Fruit fly (Drosophila melanogaster) whole organism, embryonic: ENCODE results near the gene CG42237.
A peak's percentile ranks its signal among the peaks of the same experiment; 100 is the strongest.

Source experiments
- Abd-B ChIP-seq: fragments of 200-800 bp; sonication (Bioruptor generic); optimal IDR thresholded peaks from 2 replicates; lab custom pipeline; 2018; ENCODE audit warnings: missing biosample characterization, mild to moderate bottlenecking, missing genetic modification characterization, moderate library complexity
- BEAF-32 ChIP-seq: fragments of 200-800 bp; sonication (Bioruptor generic); optimal IDR thresholded peaks from 3 replicates; lab custom pipeline; 2017; ENCODE audit warnings: missing biosample characterization, missing genetic modification characterization, mild to moderate bottlenecking, moderate library complexity, missing genetic modification reagents
- CG10267 ChIP-seq: fragments of 200-800 bp; sonication (Bioruptor generic); optimal IDR thresholded peaks from 2 replicates; lab custom pipeline; 2018; ENCODE audit warnings: missing biosample characterization, mild to moderate bottlenecking, missing genetic modification characterization, moderate library complexity
- CG11085 ChIP-seq: fragments of 200-800 bp; sonication (Bioruptor generic); IDR thresholded peaks from 2 replicates; pipeline ENCODE4 v1.3.6; 2022; ENCODE audit warnings: missing biosample characterization, missing genetic modification characterization
- CG11723 ChIP-seq: fragments of 200-800 bp; sonication (Bioruptor generic); optimal IDR thresholded peaks from 2 replicates; lab custom pipeline; 2017; ENCODE audit warnings: missing biosample characterization, mild to moderate bottlenecking, missing genetic modification characterization
- CG12071 ChIP-seq: fragments of 200-800 bp; sonication (Bioruptor generic); optimal IDR thresholded peaks from 3 replicates; lab custom pipeline; 2018; ENCODE audit warnings: missing biosample characterization, mild to moderate bottlenecking, missing genetic modification characterization
- CG12236 ChIP-seq: fragments of 200-800 bp; sonication (Bioruptor generic); optimal IDR thresholded peaks from 2 replicates; lab custom pipeline; 2016; ENCODE audit warnings: missing biosample characterization, missing genetic modification characterization
- CG1233 ChIP-seq: fragments of 200-800 bp; sonication (Bioruptor generic); optimal IDR thresholded peaks from 4 replicates; lab custom pipeline; 2018; ENCODE audit warnings: missing biosample characterization, mild to moderate bottlenecking, missing genetic modification characterization
- CG15696 ChIP-seq: fragments of 200-800 bp; sonication (Bioruptor generic); optimal IDR thresholded peaks from 2 replicates; lab custom pipeline; 2019; ENCODE audit warnings: missing biosample characterization, mild to moderate bottlenecking, missing genetic modification characterization, moderate library complexity
- CG30403 ChIP-seq: fragments of 200-800 bp; sonication (Bioruptor generic); optimal IDR thresholded peaks from 3 replicates; lab custom pipeline; 2016; ENCODE audit warnings: missing biosample characterization, missing genetic modification characterization
- CG31441 ChIP-seq: fragments of 200-800 bp; sonication (Bioruptor generic); IDR thresholded peaks from 2 replicates; pipeline ENCODE4 v1.3.6; 2022; ENCODE audit warnings: missing biosample characterization, missing genetic modification characterization
- CG3407 ChIP-seq: fragments of 200-800 bp; sonication (Bioruptor generic); optimal IDR thresholded peaks from 2 replicates; lab custom pipeline; 2018; ENCODE audit warnings: missing biosample characterization, mild to moderate bottlenecking, missing genetic modification characterization
- CG3847 ChIP-seq: fragments of 200-800 bp; sonication (Bioruptor generic); IDR thresholded peaks from 2 replicates; pipeline ENCODE4 v1.3.6; 2022; ENCODE audit warnings: missing biosample characterization, missing genetic modification characterization
- CG6683 ChIP-seq: fragments of 200-800 bp; sonication (Bioruptor generic); optimal IDR thresholded peaks from 2 replicates; lab custom pipeline; 2017; ENCODE audit warnings: missing biosample characterization, mild to moderate bottlenecking, missing genetic modification characterization, missing genetic modification reagents
- CG8359 ChIP-seq: fragments of 200-800 bp; sonication (Bioruptor generic); optimal IDR thresholded peaks from 2 replicates; lab custom pipeline; 2017; ENCODE audit warnings: missing biosample characterization, mild to moderate bottlenecking, missing genetic modification characterization, borderline replicate concordance
- CG9932 ChIP-seq: fragments of 200-800 bp; sonication (Bioruptor generic); IDR thresholded peaks from 2 replicates; pipeline ENCODE4 v1.3.6; 2022; ENCODE audit warnings: missing biosample characterization, missing genetic modification characterization
- Dll ChIP-seq: fragments of 200-800 bp; sonication (Bioruptor generic); IDR thresholded peaks from 4 replicates; pipeline ENCODE4 v1.3.6; 2022; ENCODE audit warnings: missing biosample characterization, missing genetic modification characterization; ENCODE audit not compliant: partially characterized antibody
- Drgx ChIP-seq: fragments of 200-800 bp; sonication (Bioruptor generic); IDR thresholded peaks from 2 replicates; pipeline ENCODE4 v1.3.6; 2022; ENCODE audit warnings: missing biosample characterization, missing genetic modification characterization
- Fer1 ChIP-seq: fragments of 200-800 bp; sonication (Bioruptor generic); optimal IDR thresholded peaks from 2 replicates; lab custom pipeline; 2017; ENCODE audit warnings: missing biosample characterization, mild to moderate bottlenecking, missing genetic modification characterization
- HLH3B ChIP-seq: fragments of 200-800 bp; sonication (Bioruptor generic); IDR thresholded peaks from 2 replicates; pipeline ENCODE4 v1.3.6; 2022; ENCODE audit warnings: missing biosample characterization, missing genetic modification characterization
- Hmx ChIP-seq: fragments of 200-800 bp; sonication (Bioruptor generic); optimal IDR thresholded peaks from 2 replicates; lab custom pipeline; 2016; ENCODE audit warnings: missing biosample characterization, missing genetic modification characterization
- Hr3 ChIP-seq: fragments of 200-800 bp; sonication (Bioruptor generic); optimal IDR thresholded peaks from 3 replicates; lab custom pipeline; 2016; ENCODE audit warnings: missing biosample characterization, missing genetic modification characterization
- MESR4 ChIP-seq: fragments of 200-800 bp; sonication (Bioruptor generic); optimal IDR thresholded peaks from 2 replicates; lab custom pipeline; 2018; ENCODE audit warnings: missing biosample characterization, mild to moderate bottlenecking, missing genetic modification characterization, moderate library complexity
- Mes4 ChIP-seq: fragments of 200-800 bp; sonication (Bioruptor generic); optimal IDR thresholded peaks from 2 replicates; lab custom pipeline; 2016; ENCODE audit warnings: missing biosample characterization, missing genetic modification characterization
- Nf-YC ChIP-seq: fragments of 200-800 bp; optimal IDR thresholded peaks from 3 replicates; lab custom pipeline; 2019; ENCODE audit warnings: missing biosample characterization, mild to moderate bottlenecking, missing genetic modification characterization, moderate library complexity
- Rfx ChIP-seq: fragments of 200-800 bp; sonication (Bioruptor generic); IDR thresholded peaks from 2 replicates; pipeline ENCODE4 v1.3.6; 2022; ENCODE audit warnings: missing biosample characterization, missing genetic modification characterization
- Sin3A ChIP-seq: fragments of >200 bp; optimal IDR thresholded peaks from 2 replicates; lab custom pipeline; 2018
- Trl ChIP-seq, 3 experiments: fragments of >200 bp in 2 of 3; fragments of 200-800 bp in 1 of 3; sonication (Bioruptor generic) in 1 of 3; optimal IDR thresholded peaks; 2 replicates in 1 of 3; 3 replicates in 2 of 3; lab custom pipeline; 2016 to 2017; ENCODE audit warnings: missing biosample characterization in 1 of 3, missing genetic modification characterization in 1 of 3
- Vsx1 ChIP-seq: fragments of 200-800 bp; sonication (Bioruptor generic); optimal IDR thresholded peaks from 2 replicates; lab custom pipeline; 2017; ENCODE audit warnings: missing biosample characterization, mild to moderate bottlenecking, missing genetic modification characterization, missing genetic modification reagents
- br ChIP-seq: fragments of >200 bp; optimal IDR thresholded peaks from 2 replicates; lab custom pipeline; 2017
- cwo ChIP-seq: fragments of 200-800 bp; sonication (Bioruptor generic); optimal IDR thresholded peaks from 3 replicates; lab custom pipeline; 2017; ENCODE audit warnings: missing biosample characterization, missing genetic modification characterization, mild to moderate bottlenecking, moderate library complexity, missing genetic modification reagents
- dm ChIP-seq: fragments of 200-800 bp; sonication (Bioruptor generic); optimal IDR thresholded peaks from 3 replicates; lab custom pipeline; 2016; ENCODE audit warnings: missing biosample characterization, missing genetic modification characterization
- fd96Cb ChIP-seq: fragments of 200-800 bp; sonication (Bioruptor generic); optimal IDR thresholded peaks from 2 replicates; lab custom pipeline; 2018; ENCODE audit warnings: missing biosample characterization, mild to moderate bottlenecking, missing genetic modification characterization, moderate library complexity
- gfzf ChIP-seq: fragments of 200-800 bp; sonication (Bioruptor generic); optimal IDR thresholded peaks from 2 replicates; lab custom pipeline; 2016; ENCODE audit warnings: missing biosample characterization, mild to moderate bottlenecking, missing genetic modification characterization, moderate library complexity
- gsb ChIP-seq: fragments of 200-800 bp; sonication (Bioruptor generic); IDR thresholded peaks from 2 replicates; pipeline ENCODE4 v1.3.6; 2022; ENCODE audit warnings: missing biosample characterization, missing genetic modification characterization
- gt ChIP-seq: fragments of 200-800 bp; sonication (Bioruptor generic); IDR thresholded peaks from 2 replicates; pipeline ENCODE4 v1.3.6; 2022; ENCODE audit warnings: missing biosample characterization, missing genetic modification characterization
- hth ChIP-seq: fragments of >200 bp; optimal IDR thresholded peaks from 2 replicates; lab custom pipeline; 2017; ENCODE audit warnings: inconsistent platforms
- inv ChIP-seq: fragments of 200-800 bp; sonication (Bioruptor generic); IDR thresholded peaks from 2 replicates; pipeline ENCODE4 v1.3.6; 2022; ENCODE audit warnings: missing biosample characterization, missing genetic modification characterization; ENCODE audit not compliant: partially characterized antibody
- knrl ChIP-seq: fragments of 200-800 bp; sonication (Bioruptor generic); IDR thresholded peaks from 3 replicates; pipeline ENCODE4 v1.3.6; 2022; ENCODE audit warnings: missing biosample characterization, missing genetic modification characterization; ENCODE audit not compliant: partially characterized antibody
- lov ChIP-seq, 2 experiments: fragments of 200-800 bp in 1 of 2; fragments of >200 bp in 1 of 2; sonication (Bioruptor generic) in 1 of 2; IDR thresholded peaks in 1 of 2; optimal IDR thresholded peaks in 1 of 2; 2 replicates in 1 of 2; 3 replicates in 1 of 2; pipeline versions ENCODE4 v1.3.6 to Lab custom; 2017 to 2022; ENCODE audit warnings: missing biosample characterization in 1 of 2, missing genetic modification characterization in 1 of 2
- nerfin-2 ChIP-seq: fragments of 200-800 bp; sonication (Bioruptor generic); IDR thresholded peaks from 2 replicates; pipeline ENCODE4 v1.3.6; 2022; ENCODE audit warnings: missing biosample characterization, missing genetic modification characterization; ENCODE audit not compliant: partially characterized antibody
- nmo ChIP-seq: fragments of 200-800 bp; sonication (Bioruptor generic); optimal IDR thresholded peaks from 2 replicates; lab custom pipeline; 2018; ENCODE audit warnings: missing biosample characterization, mild to moderate bottlenecking, missing genetic modification characterization, moderate library complexity
- oc ChIP-seq: fragments of 200-800 bp; sonication (Bioruptor generic); optimal IDR thresholded peaks from 2 replicates; lab custom pipeline; 2018; ENCODE audit warnings: missing biosample characterization, mild to moderate bottlenecking, missing genetic modification characterization, moderate library complexity
- pfk ChIP-seq: fragments of 200-800 bp; sonication (Bioruptor generic); optimal IDR thresholded peaks from 2 replicates; lab custom pipeline; 2018; ENCODE audit warnings: missing biosample characterization, mild to moderate bottlenecking, missing genetic modification characterization, moderate library complexity
- pho ChIP-seq: fragments of 200-800 bp; sonication (Bioruptor generic); optimal IDR thresholded peaks from 2 replicates; lab custom pipeline; 2016; ENCODE audit warnings: missing biosample characterization, missing genetic modification characterization
- rib ChIP-seq: fragments of 200-800 bp; sonication (Bioruptor generic); IDR thresholded peaks from 2 replicates; pipeline ENCODE4 v1.3.6; 2022; ENCODE audit warnings: missing biosample characterization, missing genetic modification characterization
- ro ChIP-seq: fragments of 200-800 bp; sonication (Bioruptor generic); IDR thresholded peaks from 2 replicates; pipeline ENCODE4 v1.3.6; 2022; ENCODE audit warnings: missing biosample characterization, missing genetic modification characterization
- tll ChIP-seq, 2 experiments: fragments of 200-800 bp in 1 of 2; fragments of >200 bp in 1 of 2; sonication (Bioruptor generic) in 1 of 2; optimal IDR thresholded peaks; 2 replicates each; lab custom pipeline; 2017 to 2019; ENCODE audit warnings: missing biosample characterization in 2 of 2, missing genetic modification characterization in 2 of 2, mild to moderate bottlenecking in 1 of 2, moderate library complexity in 1 of 2
- z ChIP-seq: fragments of 200-800 bp; sonication (Bioruptor generic); IDR thresholded peaks from 3 replicates; pipeline ENCODE4 v1.3.6; 2022; ENCODE audit warnings: missing biosample characterization, missing genetic modification characterization

Gene CG42237

DNA sequence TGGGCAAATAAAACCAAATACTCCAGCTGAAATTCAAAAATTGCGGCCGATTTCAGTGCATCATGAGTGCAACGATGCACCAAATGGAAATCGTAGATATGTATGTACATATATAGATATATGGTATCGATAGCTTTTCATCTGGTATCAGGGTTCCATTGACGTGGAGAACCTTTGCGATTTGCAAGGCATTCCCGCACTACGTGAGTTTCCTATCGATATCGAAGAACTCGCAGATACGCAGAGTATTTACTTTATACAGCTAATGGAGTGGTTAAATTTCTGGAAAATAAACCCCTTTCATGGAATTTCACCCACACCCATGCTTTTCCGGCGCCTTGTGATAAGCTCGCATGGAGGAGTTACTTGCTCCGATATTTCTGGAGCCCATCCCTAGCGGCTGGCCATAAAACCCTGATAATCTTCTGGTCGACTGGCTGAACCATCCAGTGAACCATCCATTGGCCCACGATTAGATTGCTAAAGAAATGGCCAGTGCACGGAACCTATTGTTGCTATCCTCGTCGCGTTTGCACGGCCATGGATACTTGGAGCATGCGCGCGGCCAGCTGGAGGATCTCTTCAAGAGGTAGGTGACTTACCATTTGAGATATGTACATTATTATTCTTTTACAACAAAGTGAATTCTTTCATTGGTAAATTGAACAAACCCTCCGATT, 20.7 kb upstream of the CG42237 start, which contains the start of gene CG2200 (continued):
- no peak for TF ChIP-seq Mes4 (GFP tag; lab: Kevin White, UChicago)
- peak; percentile 28 for TF ChIP-seq CG12071 (GFP tag; lab: Kevin White, UChicago)
- TF ChIP-seq gsb (GFP tag; lab: Robert Waterston, UW): no peak
- TF ChIP-seq CG10267 (tag; lab: Kevin White, UChicago): peak; percentile 9
- no peak for TF ChIP-seq z (GFP tag; lab: Robert Waterston, UW)
- TF ChIP-seq BEAF-32 (GFP tag; lab: Kevin White, UChicago): peak; percentile 80
- TF ChIP-seq Rfx (GFP tag; lab: Robert Waterston, UW): peak; percentile 63
- TF ChIP-seq HLH3B (GFP tag; lab: Robert Waterston, UW): no peak
- TF ChIP-seq Drgx (GFP tag; lab: Robert Waterston, UW): peak; percentile 66
- peak; percentile 88 for TF ChIP-seq knrl
- TF ChIP-seq CG3847 (GFP tag; lab: Robert Waterston, UW): peak; percentile 51
- peak; percentile 10 for TF ChIP-seq CG11723 (GFP tag; lab: Kevin White, UChicago)
- TF ChIP-seq CG6683 (GFP tag; lab: Kevin White, UChicago): no peak
- TF ChIP-seq CG30403 (GFP tag; lab: Kevin White, UChicago): peak; percentile 43
- TF ChIP-seq CG9932 (GFP tag; lab: Robert Waterston, UW): peak; percentile 54
- TF ChIP-seq CG15696 (tag; lab: Kevin White, UChicago): no peak
- no peak for TF ChIP-seq tll (GFP tag; optimal IDR thresholded peaks at IDR 0.05; lab: Kevin White, UChicago)
- TF ChIP-seq Nf-YC (tag; lab: Kevin White, UChicago): peak; percentile 33
- TF ChIP-seq gfzf (GFP tag; lab: Kevin White, UChicago): peak; percentile 12
- peak; percentile 24 for TF ChIP-seq Sin3A (lab: Kevin White, UChicago)
- no peak for TF ChIP-seq Trl (optimal IDR thresholded peaks at IDR 0.05; lab: Kevin White, UChicago)
- peak; percentile 13 for TF ChIP-seq Trl (GFP tag; optimal IDR thresholded peaks at IDR 0.05; lab: Kevin White, UChicago)
- peak; percentile 89 for TF ChIP-seq Dll (GFP tag; lab: Robert Waterston, UW)
- peak; percentile 42 for TF ChIP-seq nmo
- TF ChIP-seq pho: no peak
- no peak for TF ChIP-seq CG1233 (GFP tag; lab: Kevin White, UChicago)
- TF ChIP-seq dm (GFP tag; lab: Kevin White, UChicago): no peak
- no peak for TF ChIP-seq lov (optimal IDR thresholded peaks at IDR 0.05; lab: Kevin White, UChicago)
- no peak for TF ChIP-seq lov (GFP tag; IDR thresholded peaks at IDR 0.05; lab: Robert Waterston, UW)
- TF ChIP-seq nerfin-2: peak; percentile 76
- TF ChIP-seq Hmx (GFP tag; lab: Kevin White, UChicago): no peak
- TF ChIP-seq Abd-B: peak; percentile 44
- TF ChIP-seq CG8359 (GFP tag; lab: Kevin White, UChicago): no peak
- no peak for TF ChIP-seq CG11085 (GFP tag; lab: Robert Waterston, UW)
- no peak for TF ChIP-seq ro (GFP tag; lab: Robert Waterston, UW)
- TF ChIP-seq cwo (GFP tag; lab: Kevin White, UChicago): no peak
- TF ChIP-seq hth (lab: Kevin White, UChicago): no peak
- no peak for TF ChIP-seq Vsx1 (GFP tag; lab: Kevin White, UChicago)
- TF ChIP-seq fd96Cb (tag; lab: Kevin White, UChicago): peak; percentile 5
- no peak for TF ChIP-seq oc (tag; lab: Kevin White, UChicago)
- TF ChIP-seq pfk (GFP tag; lab: Kevin White, UChicago): no peak
- TF ChIP-seq CG12236 (GFP tag; lab: Kevin White, UChicago): no peak
- no peak for TF ChIP-seq rib
- TF ChIP-seq CG3407 (GFP tag; lab: Kevin White, UChicago): no peak
- TF ChIP-seq inv (GFP tag; lab: Robert Waterston, UW): peak; percentile 75
- no peak for TF ChIP-seq CG31441 (GFP tag; lab: Robert Waterston, UW)
- no peak for TF ChIP-seq Hr3 (GFP tag; lab: Kevin White, UChicago)
- TF ChIP-seq br (lab: Kevin White, UChicago): no peak
- TF ChIP-seq gt (GFP tag; lab: Robert Waterston, UW): no peak
- peak; percentile 23 for TF ChIP-seq Fer1 (GFP tag; lab: Kevin White, UChicago)
- TF ChIP-seq MESR4 (GFP tag; lab: Kevin White, UChicago): peak; percentile 58
